Fruit fly (Drosophila melanogaster) whole organism, embryonic: ENCODE measurements around the gene CG12253.

Source experiments
- Atf6 ChIP-seq: fragments of 200-800 bp; sonication (Bioruptor generic); IDR thresholded peaks from 2 replicates; pipeline ENCODE4 v1.3.6; 2022; ENCODE audit warnings: missing biosample characterization, missing genetic modification characterization
- Bdp1 ChIP-seq: fragments of 200-800 bp; sonication (Bioruptor generic); optimal IDR thresholded peaks from 3 replicates; lab custom pipeline; 2016; ENCODE audit warnings: missing biosample characterization, missing genetic modification characterization
- C15 ChIP-seq: fragments of 200-800 bp; sonication (Bioruptor generic); IDR thresholded peaks from 3 replicates; pipeline ENCODE4 v1.3.6; 2022; ENCODE audit warnings: missing biosample characterization, missing genetic modification characterization
- CG10147 ChIP-seq: fragments of 200-800 bp; sonication (Bioruptor generic); optimal IDR thresholded peaks from 2 replicates; lab custom pipeline; 2019; ENCODE audit warnings: missing biosample characterization, mild to moderate bottlenecking, missing genetic modification characterization, moderate library complexity
- CG10979 ChIP-seq: fragments of 200-800 bp; sonication (Bioruptor generic); optimal IDR thresholded peaks from 2 replicates; lab custom pipeline; 2018; ENCODE audit warnings: missing biosample characterization, mild to moderate bottlenecking, missing genetic modification characterization, moderate library complexity
- CG11247 ChIP-seq: fragments of 200-800 bp; sonication (Bioruptor generic); IDR thresholded peaks from 2 replicates; pipeline ENCODE4 v1.3.6; 2022; ENCODE audit warnings: missing biosample characterization, missing genetic modification characterization
- CG11504 ChIP-seq: fragments of 200-800 bp; sonication (Bioruptor generic); optimal IDR thresholded peaks from 3 replicates; lab custom pipeline; 2019; ENCODE audit warnings: missing biosample characterization, mild to moderate bottlenecking, missing genetic modification characterization, moderate library complexity
- CG12659 ChIP-seq: fragments of 200-800 bp; sonication (Bioruptor generic); optimal IDR thresholded peaks from 3 replicates; lab custom pipeline; 2017; ENCODE audit warnings: mild to moderate bottlenecking, missing biosample characterization, missing genetic modification reagents, missing genetic modification characterization
- CG14965 ChIP-seq: fragments of 200-800 bp; sonication (Bioruptor generic); optimal IDR thresholded peaks from 2 replicates; lab custom pipeline; 2016; ENCODE audit warnings: missing biosample characterization, missing genetic modification characterization, borderline replicate concordance
- CG1529 ChIP-seq: fragments of 200-800 bp; sonication (Bioruptor generic); optimal IDR thresholded peaks from 3 replicates; lab custom pipeline; 2018; ENCODE audit warnings: missing biosample characterization, missing genetic modification characterization
- CG17328 ChIP-seq: fragments of 200-800 bp; sonication (Bioruptor generic); IDR thresholded peaks from 2 replicates; pipeline ENCODE4 v1.3.6; 2022; ENCODE audit warnings: missing biosample characterization, missing genetic modification characterization
- CG17361 ChIP-seq: fragments of 200-800 bp; sonication (Bioruptor generic); IDR thresholded peaks from 3 replicates; pipeline ENCODE4 v1.3.6; 2022; ENCODE audit warnings: missing biosample characterization, missing genetic modification characterization
- CG2129 ChIP-seq: fragments of 200-800 bp; sonication (Bioruptor generic); IDR thresholded peaks from 2 replicates; pipeline ENCODE4 v1.3.6; 2022; ENCODE audit warnings: missing biosample characterization, missing genetic modification characterization; ENCODE audit not compliant: partially characterized antibody
- CG34224 ChIP-seq: fragments of 200-800 bp; sonication (Bioruptor generic); IDR thresholded peaks from 3 replicates; pipeline ENCODE4 v1.3.6; 2022; ENCODE audit warnings: missing biosample characterization, missing genetic modification characterization; ENCODE audit not compliant: partially characterized antibody
- CG43689 ChIP-seq: fragments of 200-800 bp; sonication (Bioruptor generic); IDR thresholded peaks from 2 replicates; pipeline ENCODE4 v1.3.6; 2022; ENCODE audit warnings: missing biosample characterization, missing genetic modification characterization
- CG4424 ChIP-seq: fragments of 200-800 bp; sonication (Bioruptor generic); optimal IDR thresholded peaks from 3 replicates; lab custom pipeline; 2016; ENCODE audit warnings: missing biosample characterization, missing genetic modification characterization
- CG6254 ChIP-seq: fragments of 200-800 bp; sonication (Bioruptor generic); optimal IDR thresholded peaks from 3 replicates; lab custom pipeline; 2017; ENCODE audit warnings: mild to moderate bottlenecking, missing biosample characterization, missing genetic modification reagents, missing genetic modification characterization
- CG7357 ChIP-seq: fragments of 200-800 bp; sonication (Bioruptor generic); IDR thresholded peaks from 3 replicates; pipeline ENCODE4 v1.3.6; 2022; ENCODE audit warnings: missing biosample characterization, missing genetic modification characterization
- Dll ChIP-seq: fragments of 200-800 bp; sonication (Bioruptor generic); IDR thresholded peaks from 4 replicates; pipeline ENCODE4 v1.3.6; 2022; ENCODE audit warnings: missing biosample characterization, missing genetic modification characterization; ENCODE audit not compliant: partially characterized antibody
- Dref ChIP-seq: fragments of 200-800 bp; sonication (Bioruptor generic); IDR thresholded peaks from 2 replicates; pipeline ENCODE4 v1.3.6; 2022; ENCODE audit warnings: missing biosample characterization, missing genetic modification characterization
- Ets65A ChIP-seq: fragments of 200-800 bp; sonication (Bioruptor generic); peaks from one replicate; lab custom pipeline; 2016; ENCODE audit warnings: missing biosample characterization, missing genetic modification characterization
- Med ChIP-seq: fragments of 200-800 bp; sonication (Bioruptor generic); peaks from one replicate; lab custom pipeline; 2016; ENCODE audit warnings: missing biosample characterization, missing genetic modification characterization, mild to moderate bottlenecking, inconsistent platforms, moderate library complexity
- NK7.1 ChIP-seq: fragments of 200-800 bp; sonication (Bioruptor generic); optimal IDR thresholded peaks from 3 replicates; lab custom pipeline; 2016; ENCODE audit warnings: missing biosample characterization, missing genetic modification characterization
- Trl ChIP-seq, 3 experiments: fragments of >200 bp in 2 of 3; fragments of 200-800 bp in 1 of 3; sonication (Bioruptor generic) in 1 of 3; optimal IDR thresholded peaks; 2 replicates in 1 of 3; 3 replicates in 2 of 3; lab custom pipeline; 2016 to 2017; ENCODE audit warnings: missing biosample characterization in 1 of 3, missing genetic modification characterization in 1 of 3
- ac ChIP-seq: fragments of 200-800 bp; sonication (Bioruptor generic); optimal IDR thresholded peaks from 3 replicates; lab custom pipeline; 2017; ENCODE audit warnings: missing biosample characterization, mild to moderate bottlenecking, missing genetic modification characterization
- al ChIP-seq: fragments of 200-800 bp; sonication (Bioruptor generic); IDR thresholded peaks from 2 replicates; pipeline ENCODE4 v1.3.6; 2022; ENCODE audit warnings: missing biosample characterization, missing genetic modification characterization
- ara ChIP-seq: fragments of 200-800 bp; sonication (Bioruptor generic); IDR thresholded peaks from 2 replicates; pipeline ENCODE4 v1.3.6; 2022; ENCODE audit warnings: missing biosample characterization, missing genetic modification characterization
- bsh ChIP-seq, 2 experiments: fragments of 200-800 bp; sonication (Bioruptor generic); optimal IDR thresholded peaks; 2 replicates each; lab custom pipeline; 2017 to 2018; ENCODE audit warnings: mild to moderate bottlenecking in 2 of 2, missing biosample characterization in 2 of 2, missing genetic modification characterization in 2 of 2, moderate library complexity in 1 of 2
- dmrt11E ChIP-seq: fragments of 200-800 bp; sonication (Bioruptor generic); optimal IDR thresholded peaks from 3 replicates; lab custom pipeline; 2018; ENCODE audit warnings: missing biosample characterization, mild to moderate bottlenecking, missing genetic modification characterization, moderate library complexity
- dysf ChIP-seq: fragments of 200-800 bp; sonication (Bioruptor generic); IDR thresholded peaks from 3 replicates; pipeline ENCODE4 v1.3.6; 2022; ENCODE audit warnings: missing biosample characterization, missing genetic modification characterization
- fu2 ChIP-seq: fragments of 200-800 bp; sonication (Bioruptor generic); optimal IDR thresholded peaks from 2 replicates; lab custom pipeline; 2016; ENCODE audit warnings: missing biosample characterization, missing genetic modification characterization
- gcm2 ChIP-seq: fragments of 200-800 bp; sonication (Bioruptor generic); optimal IDR thresholded peaks from 2 replicates; lab custom pipeline; 2016; ENCODE audit warnings: missing biosample characterization, missing genetic modification characterization
- gem ChIP-seq: fragments of 200-800 bp; sonication (Bioruptor generic); optimal IDR thresholded peaks from 2 replicates; lab custom pipeline; 2019; ENCODE audit warnings: missing biosample characterization, mild to moderate bottlenecking, missing genetic modification characterization, moderate library complexity
- lola ChIP-seq, 3 experiments: fragments of >200 bp in 2 of 3; fragments of 200-800 bp in 1 of 3; sonication (Bioruptor generic) in 1 of 3; optimal IDR thresholded peaks; 2 replicates each; lab custom pipeline; 2017 to 2019; ENCODE audit warnings: missing biosample characterization in 3 of 3, missing genetic modification characterization in 3 of 3, mild to moderate bottlenecking in 1 of 3, moderate library complexity in 1 of 3
- nmo ChIP-seq: fragments of 200-800 bp; sonication (Bioruptor generic); optimal IDR thresholded peaks from 2 replicates; lab custom pipeline; 2018; ENCODE audit warnings: missing biosample characterization, mild to moderate bottlenecking, missing genetic modification characterization, moderate library complexity
- pho ChIP-seq: fragments of 200-800 bp; sonication (Bioruptor generic); optimal IDR thresholded peaks from 2 replicates; lab custom pipeline; 2016; ENCODE audit warnings: missing biosample characterization, missing genetic modification characterization
- prd ChIP-seq, 3 experiments: fragments of >200 bp in 2 of 3; fragments of 200-800 bp in 1 of 3; sonication (Bioruptor generic) in 1 of 3; optimal IDR thresholded peaks in 2 of 3; IDR thresholded peaks in 1 of 3; 2 replicates in 2 of 3; 3 replicates in 1 of 3; pipeline versions ENCODE4 v1.3.6 to Lab custom; 2017 to 2022; ENCODE audit warnings: missing biosample characterization in 1 of 3, missing genetic modification characterization in 1 of 3
- repo ChIP-seq: fragments of 200-800 bp; sonication (Bioruptor generic); optimal IDR thresholded peaks from 2 replicates; lab custom pipeline; 2016; ENCODE audit warnings: missing biosample characterization, missing genetic modification characterization
- row ChIP-seq: fragments of 200-800 bp; sonication (Bioruptor generic); IDR thresholded peaks from 3 replicates; pipeline ENCODE4 v1.3.6; 2022; ENCODE audit warnings: missing biosample characterization, missing genetic modification characterization
- shn ChIP-seq: fragments of 200-800 bp; sonication (Bioruptor generic); optimal IDR thresholded peaks from 3 replicates; lab custom pipeline; 2016; ENCODE audit warnings: missing biosample characterization, missing genetic modification characterization
- stwl ChIP-seq: fragments of 200-800 bp; sonication (Bioruptor generic); optimal IDR thresholded peaks from 3 replicates; lab custom pipeline; 2018; ENCODE audit warnings: missing biosample characterization, mild to moderate bottlenecking, missing genetic modification characterization, moderate library complexity
- zfh1 ChIP-seq: fragments of 200-800 bp; sonication (Bioruptor generic); IDR thresholded peaks from 3 replicates; pipeline ENCODE4 v1.3.6; 2022; ENCODE audit warnings: missing biosample characterization, missing genetic modification characterization

Gene CG12253

DNA sequence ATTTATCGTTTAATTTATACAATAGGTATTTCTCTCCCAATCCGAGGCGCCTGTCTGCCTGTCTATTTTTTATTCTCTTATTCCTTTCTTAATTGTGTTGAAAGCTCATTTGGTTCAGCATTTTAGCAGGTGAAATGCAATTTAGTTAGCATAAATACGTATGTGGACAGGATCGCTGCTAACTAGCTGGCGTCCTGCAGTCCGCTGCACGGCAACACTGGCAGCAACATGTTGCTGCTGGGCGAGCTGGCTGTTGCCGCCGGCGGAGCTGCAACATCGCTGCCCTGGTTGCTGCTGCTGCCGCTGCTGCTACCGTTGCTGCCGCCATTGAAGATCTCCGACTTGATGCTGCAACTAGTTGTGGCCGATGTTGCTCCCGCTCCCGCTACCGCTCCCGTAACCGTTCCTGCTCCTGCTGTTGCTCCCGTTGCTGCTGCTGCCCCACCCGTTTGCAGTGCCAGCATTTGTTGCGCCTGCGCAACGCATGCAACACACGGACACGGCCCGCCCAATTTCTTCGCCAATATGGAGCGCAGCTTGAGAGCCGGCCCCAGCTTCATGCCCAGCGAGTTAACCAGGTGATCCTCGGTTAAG, 26.5 kb downstream of the CG12253 start:
- TF ChIP-seq CG10147 (GFP tag; lab: Kevin White, UChicago) (no peak), Med (GFP tag; lab: Kevin White, UChicago) (peak; percentile 44), Dref (GFP tag; lab: Robert Waterston, UW) (0 out of 2 replicates have a peak, but pooled peaks have one; percentile 27), CG11504 (tag; lab: Kevin White, UChicago) (peak; percentile 89), CG4424 (GFP tag; lab: Kevin White, UChicago) (peak; percentile 96), CG34224 (GFP tag; lab: Robert Waterston, UW) (0 out of 3 replicates have a peak, but pooled peaks have one; percentile 14), CG43689 (GFP tag; lab: Robert Waterston, UW) (no peak), CG17328 (GFP tag; lab: Robert Waterston, UW) (0 out of 2 replicates have a peak, but pooled peaks have one; percentile 16), Ets65A (peak; percentile 86), CG11247 (GFP tag; lab: Robert Waterston, UW) (0 out of 2 replicates have a peak, but pooled peaks have one; percentile 27), prd (optimal IDR thresholded peaks at IDR 0.05; lab: Kevin White, UChicago) (no peak), prd (GFP tag; IDR thresholded peaks at IDR 0.05; lab: Robert Waterston, UW) (0 out of 3 replicates have a peak, but pooled peaks have one; percentile 14), stwl (tag; lab: Kevin White, UChicago) (peak; percentile 14), Dll (GFP tag; lab: Robert Waterston, UW) (0 out of 4 replicates have a peak, but pooled peaks have one; percentile 22), ara (GFP tag; lab: Robert Waterston, UW) (0 out of 2 replicates have a peak, but pooled peaks have one; percentile 20), shn (GFP tag; lab: Kevin White, UChicago) (no peak)

DNA sequence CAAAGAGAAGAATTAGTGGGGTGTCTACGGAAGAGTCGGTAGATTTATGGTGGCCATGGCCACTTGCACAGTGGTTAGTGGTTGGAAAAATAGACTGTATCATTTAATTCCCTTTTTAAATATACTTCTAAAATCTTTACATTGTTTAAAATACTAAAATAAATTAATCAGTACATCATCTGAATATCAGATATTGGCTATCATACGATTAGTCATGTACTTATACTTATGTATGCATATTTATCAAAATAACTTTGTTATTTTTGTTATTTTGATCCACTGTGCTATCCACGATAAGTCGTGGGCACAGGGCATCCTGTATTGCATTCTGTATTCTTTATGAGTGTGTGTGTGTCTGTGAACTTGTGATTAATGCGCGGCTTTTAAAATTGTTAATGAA, 27.1 kb downstream of the CG12253 start:
- no peak for TF ChIP-seq CG1529 (GFP tag; lab: Kevin White, UChicago)
- no peak for TF ChIP-seq CG17361
- TF ChIP-seq nmo (GFP tag; lab: Kevin White, UChicago) = no peak
- no peak for TF ChIP-seq fu2 (GFP tag; lab: Kevin White, UChicago)
- TF ChIP-seq row (GFP tag; lab: Robert Waterston, UW) = peak; percentile 15; the same call in 1 of the 3 replicates
- TF ChIP-seq Bdp1 (GFP tag; lab: Kevin White, UChicago) = no peak
- TF ChIP-seq CG14965 = no peak
- TF ChIP-seq dysf (GFP tag; lab: Robert Waterston, UW) = no peak
- TF ChIP-seq ac (GFP tag; lab: Kevin White, UChicago) = no peak
- no peak for TF ChIP-seq Trl (optimal IDR thresholded peaks at IDR 0.05; lab: Kevin White, UChicago)
- no peak for TF ChIP-seq Trl (GFP tag; optimal IDR thresholded peaks at IDR 0.05; lab: Kevin White, UChicago)
- peak; percentile 28 for TF ChIP-seq gem (tag; lab: Kevin White, UChicago)
- TF ChIP-seq CG6254 (GFP tag; lab: Kevin White, UChicago) = peak; percentile 53
- TF ChIP-seq C15 (GFP tag; lab: Robert Waterston, UW) = no peak
- no peak for TF ChIP-seq CG7357 (GFP tag; lab: Robert Waterston, UW)
- no peak for TF ChIP-seq Atf6
- peak in 1 of 3 experiments; percentile 17 for TF ChIP-seq lola (GFP tag; optimal IDR thresholded peaks at IDR 0.05; lab: Kevin White, UChicago)
- no peak for TF ChIP-seq al (GFP tag; lab: Robert Waterston, UW)
- no peak for TF ChIP-seq CG11247 (GFP tag; lab: Robert Waterston, UW)
- peak; percentile 25 for TF ChIP-seq CG10979 (tag; lab: Kevin White, UChicago)
- TF ChIP-seq gcm2 (GFP tag; lab: Kevin White, UChicago) = no peak
- TF ChIP-seq CG2129 (GFP tag; lab: Robert Waterston, UW) = no peak
- TF ChIP-seq CG12659 (GFP tag; lab: Kevin White, UChicago) = no peak
- TF ChIP-seq NK7.1 = no peak
- peak; percentile 28 to 55 for TF ChIP-seq bsh (GFP tag; optimal IDR thresholded peaks at IDR 0.05; lab: Kevin White, UChicago)
- peak; percentile 4 for TF ChIP-seq dmrt11E (tag; lab: Kevin White, UChicago)
- TF ChIP-seq repo (GFP tag; lab: Kevin White, UChicago) = no peak
- no peak for TF ChIP-seq pho (GFP tag; lab: Kevin White, UChicago)
- no peak for TF ChIP-seq zfh1 (GFP tag; lab: Robert Waterston, UW)
